Fruit fly (Drosophila melanogaster) whole organism, embryonic: ENCODE data around the gene rictor.

Source experiments
- Adf1 ChIP-seq: fragments of 200-800 bp; sonication (Bioruptor generic); IDR thresholded peaks from 2 replicates; pipeline ENCODE4 v1.3.6; 2022; ENCODE audit warnings: missing biosample characterization, missing genetic modification characterization
- Blimp-1 ChIP-seq: fragments of 200-800 bp; sonication (Bioruptor generic); optimal IDR thresholded peaks from 3 replicates; lab custom pipeline; 2018; ENCODE audit warnings: missing biosample characterization, missing genetic modification characterization, mild to moderate bottlenecking, moderate library complexity, missing genetic modification reagents
- CG10267 ChIP-seq: fragments of 200-800 bp; sonication (Bioruptor generic); optimal IDR thresholded peaks from 2 replicates; lab custom pipeline; 2018; ENCODE audit warnings: missing biosample characterization, mild to moderate bottlenecking, missing genetic modification characterization, moderate library complexity
- CG11093 ChIP-seq: fragments of 200-800 bp; sonication (Bioruptor generic); IDR thresholded peaks from 3 replicates; pipeline ENCODE4 v1.3.6; 2022; ENCODE audit warnings: missing biosample characterization, missing genetic modification characterization
- CG11723 ChIP-seq: fragments of 200-800 bp; sonication (Bioruptor generic); optimal IDR thresholded peaks from 2 replicates; lab custom pipeline; 2017; ENCODE audit warnings: missing biosample characterization, mild to moderate bottlenecking, missing genetic modification characterization
- CG14050 ChIP-seq: fragments of 200-800 bp; sonication (Bioruptor generic); IDR thresholded peaks from 3 replicates; pipeline ENCODE4 v1.3.6; 2022; ENCODE audit warnings: missing biosample characterization, missing genetic modification characterization
- CG15696 ChIP-seq: fragments of 200-800 bp; sonication (Bioruptor generic); optimal IDR thresholded peaks from 2 replicates; lab custom pipeline; 2019; ENCODE audit warnings: missing biosample characterization, mild to moderate bottlenecking, missing genetic modification characterization, moderate library complexity
- CG16813 ChIP-seq: fragments of 200-800 bp; sonication (Bioruptor generic); IDR thresholded peaks from 3 replicates; pipeline ENCODE4 v1.3.6; 2022; ENCODE audit warnings: missing biosample characterization, missing genetic modification characterization; ENCODE audit not compliant: partially characterized antibody
- CG2889 ChIP-seq: fragments of 200-800 bp; sonication (Bioruptor generic); IDR thresholded peaks from 3 replicates; pipeline ENCODE4 v1.3.6; 2022; ENCODE audit warnings: missing biosample characterization, missing genetic modification characterization
- CG3065 ChIP-seq: fragments of 200-800 bp; sonication (Bioruptor generic); optimal IDR thresholded peaks from 2 replicates; lab custom pipeline; 2016; ENCODE audit warnings: missing biosample characterization, missing genetic modification characterization
- CG3281 ChIP-seq: fragments of 200-800 bp; sonication (Bioruptor generic); optimal IDR thresholded peaks from 3 replicates; lab custom pipeline; 2017; ENCODE audit warnings: missing biosample characterization, mild to moderate bottlenecking, missing genetic modification characterization
- CG33213 ChIP-seq: fragments of 200-800 bp; sonication (Bioruptor generic); optimal IDR thresholded peaks from 3 replicates; lab custom pipeline; 2016; ENCODE audit warnings: missing biosample characterization, missing genetic modification characterization
- CG6254 ChIP-seq: fragments of 200-800 bp; sonication (Bioruptor generic); optimal IDR thresholded peaks from 3 replicates; lab custom pipeline; 2017; ENCODE audit warnings: mild to moderate bottlenecking, missing biosample characterization, missing genetic modification reagents, missing genetic modification characterization
- CG6654 ChIP-seq: fragments of 200-800 bp; sonication (Bioruptor generic); optimal IDR thresholded peaks from 2 replicates; lab custom pipeline; 2017; ENCODE audit warnings: missing biosample characterization, mild to moderate bottlenecking, missing genetic modification characterization
- CG6813 ChIP-seq: fragments of 200-800 bp; sonication (Bioruptor generic); optimal IDR thresholded peaks from 2 replicates; lab custom pipeline; 2017; ENCODE audit warnings: missing biosample characterization, missing genetic modification characterization, mild to moderate bottlenecking, moderate library complexity, missing genetic modification reagents
- CG7556 ChIP-seq: fragments of 200-800 bp; sonication (Bioruptor generic); optimal IDR thresholded peaks from 2 replicates; lab custom pipeline; 2017; ENCODE audit warnings: missing biosample characterization, mild to moderate bottlenecking, missing genetic modification characterization
- CG8478 ChIP-seq: fragments of >200 bp; optimal IDR thresholded peaks from 2 replicates; lab custom pipeline; 2018
- CG9437 ChIP-seq: fragments of 200-800 bp; sonication (Bioruptor generic); optimal IDR thresholded peaks from 2 replicates; lab custom pipeline; 2018; ENCODE audit warnings: missing biosample characterization, mild to moderate bottlenecking, missing genetic modification characterization
- CkIIα-i1 ChIP-seq: fragments of 200-800 bp; sonication (Bioruptor generic); IDR thresholded peaks from 2 replicates; pipeline ENCODE4 v1.3.6; 2022; ENCODE audit warnings: missing biosample characterization, missing genetic modification characterization
- D19A ChIP-seq: fragments of 200-800 bp; optimal IDR thresholded peaks from 3 replicates; lab custom pipeline; 2019; ENCODE audit warnings: missing biosample characterization, mild to moderate bottlenecking, missing genetic modification characterization, moderate library complexity
- Eip74EF ChIP-seq, 2 experiments: fragments of 200-800 bp in 1 of 2; fragments of >200 bp in 1 of 2; sonication (Bioruptor generic) in 1 of 2; optimal IDR thresholded peaks; 2 replicates each; lab custom pipeline; 2017 to 2019; ENCODE audit warnings: missing biosample characterization in 2 of 2, missing genetic modification characterization in 2 of 2, mild to moderate bottlenecking in 1 of 2, moderate library complexity in 1 of 2
- Elba2 ChIP-seq: fragments of 200-800 bp; sonication (Bioruptor generic); optimal IDR thresholded peaks from 3 replicates; lab custom pipeline; 2016; ENCODE audit warnings: missing biosample characterization, missing genetic modification characterization
- Hmr ChIP-seq: fragments of 200-800 bp; sonication (Bioruptor generic); optimal IDR thresholded peaks from 3 replicates; lab custom pipeline; 2017; ENCODE audit warnings: mild to moderate bottlenecking, missing biosample characterization, missing genetic modification reagents, missing genetic modification characterization
- Hmx ChIP-seq: fragments of 200-800 bp; sonication (Bioruptor generic); optimal IDR thresholded peaks from 2 replicates; lab custom pipeline; 2016; ENCODE audit warnings: missing biosample characterization, missing genetic modification characterization
- Med ChIP-seq: fragments of 200-800 bp; sonication (Bioruptor generic); peaks from one replicate; lab custom pipeline; 2016; ENCODE audit warnings: missing biosample characterization, missing genetic modification characterization, mild to moderate bottlenecking, inconsistent platforms, moderate library complexity
- Oli ChIP-seq: fragments of 200-800 bp; sonication (Bioruptor generic); optimal IDR thresholded peaks from 2 replicates; lab custom pipeline; 2018; ENCODE audit warnings: missing biosample characterization, mild to moderate bottlenecking, missing genetic modification characterization, moderate library complexity
- Spps ChIP-seq: fragments of 200-800 bp; sonication (Bioruptor generic); optimal IDR thresholded peaks from 2 replicates; lab custom pipeline; 2018; ENCODE audit warnings: missing biosample characterization, mild to moderate bottlenecking, missing genetic modification characterization
- Stat92E ChIP-seq, 3 experiments: fragments of >200 bp in 2 of 3; fragments of 200-800 bp in 1 of 3; sonication (Bioruptor generic) in 1 of 3; optimal IDR thresholded peaks; 2 replicates each; lab custom pipeline; 2017 to 2019; ENCODE audit warnings: missing biosample characterization in 3 of 3, missing genetic modification characterization in 3 of 3, mild to moderate bottlenecking in 1 of 3, moderate library complexity in 1 of 3
- Trl ChIP-seq, 3 experiments: fragments of >200 bp in 2 of 3; fragments of 200-800 bp in 1 of 3; sonication (Bioruptor generic) in 1 of 3; optimal IDR thresholded peaks; 2 replicates in 1 of 3; 3 replicates in 2 of 3; lab custom pipeline; 2016 to 2017; ENCODE audit warnings: missing biosample characterization in 1 of 3, missing genetic modification characterization in 1 of 3
- Xbp1 ChIP-seq: fragments of 200-800 bp; sonication (Bioruptor generic); optimal IDR thresholded peaks from 3 replicates; lab custom pipeline; 2016; ENCODE audit warnings: missing biosample characterization, mild to moderate bottlenecking, missing genetic modification characterization
- bigmax ChIP-seq: fragments of 200-800 bp; sonication (Bioruptor generic); optimal IDR thresholded peaks from 2 replicates; lab custom pipeline; 2018; ENCODE audit warnings: missing biosample characterization, mild to moderate bottlenecking, missing genetic modification characterization
- chinmo ChIP-seq: fragments of 200-800 bp; sonication (Bioruptor generic); IDR thresholded peaks from 4 replicates; pipeline ENCODE4 v1.3.6; 2022; ENCODE audit warnings: missing biosample characterization, missing genetic modification characterization; ENCODE audit not compliant: partially characterized antibody
- crol ChIP-seq: fragments of 200-800 bp; sonication (Bioruptor generic); IDR thresholded peaks from 2 replicates; pipeline ENCODE4 v1.3.6; 2022; ENCODE audit warnings: missing biosample characterization, missing genetic modification characterization
- dmrt11E ChIP-seq: fragments of 200-800 bp; sonication (Bioruptor generic); optimal IDR thresholded peaks from 3 replicates; lab custom pipeline; 2018; ENCODE audit warnings: missing biosample characterization, mild to moderate bottlenecking, missing genetic modification characterization, moderate library complexity
- exex ChIP-seq: fragments of 200-800 bp; sonication (Bioruptor generic); optimal IDR thresholded peaks from 4 replicates; lab custom pipeline; 2018; ENCODE audit warnings: missing biosample characterization, mild to moderate bottlenecking, missing genetic modification characterization, moderate library complexity
- ftz-f1 ChIP-seq: fragments of 200-800 bp; sonication (Bioruptor generic); optimal IDR thresholded peaks from 2 replicates; lab custom pipeline; 2016; ENCODE audit warnings: missing biosample characterization, missing genetic modification characterization
- gem ChIP-seq: fragments of 200-800 bp; sonication (Bioruptor generic); optimal IDR thresholded peaks from 2 replicates; lab custom pipeline; 2019; ENCODE audit warnings: missing biosample characterization, mild to moderate bottlenecking, missing genetic modification characterization, moderate library complexity
- hb ChIP-seq: fragments of 200-800 bp; sonication (Bioruptor generic); IDR thresholded peaks from 3 replicates; pipeline ENCODE4 v1.3.6; 2022; ENCODE audit warnings: missing biosample characterization, missing genetic modification characterization; ENCODE audit not compliant: partially characterized antibody
- maf-S ChIP-seq: fragments of 200-800 bp; sonication (Bioruptor generic); optimal IDR thresholded peaks from 2 replicates; lab custom pipeline; 2016; ENCODE audit warnings: missing biosample characterization, missing genetic modification characterization
- mirr ChIP-seq: fragments of 200-800 bp; sonication (Bioruptor generic); optimal IDR thresholded peaks from 3 replicates; lab custom pipeline; 2018; ENCODE audit warnings: missing biosample characterization, mild to moderate bottlenecking, missing genetic modification characterization
- scrt ChIP-seq: fragments of 200-800 bp; sonication (Bioruptor generic); optimal IDR thresholded peaks from 2 replicates; lab custom pipeline; 2018; ENCODE audit warnings: missing biosample characterization, mild to moderate bottlenecking, missing genetic modification characterization, moderate library complexity
- slbo ChIP-seq: fragments of 200-800 bp; sonication (Bioruptor generic); IDR thresholded peaks from 2 replicates; pipeline ENCODE4 v1.3.6; 2022; ENCODE audit warnings: missing biosample characterization, missing genetic modification characterization
- slou ChIP-seq: fragments of 200-800 bp; sonication (Bioruptor generic); optimal IDR thresholded peaks from 3 replicates; lab custom pipeline; 2016; ENCODE audit warnings: missing biosample characterization, missing genetic modification characterization
- sob ChIP-seq: fragments of 200-800 bp; sonication (Bioruptor generic); IDR thresholded peaks from 2 replicates; pipeline ENCODE4 v1.3.6; 2022; ENCODE audit warnings: missing biosample characterization, missing genetic modification characterization
- sug ChIP-seq: fragments of 200-800 bp; optimal IDR thresholded peaks from 2 replicates; lab custom pipeline; 2019; ENCODE audit warnings: missing biosample characterization, mild to moderate bottlenecking, missing genetic modification characterization, moderate library complexity
- tio ChIP-seq: fragments of 200-800 bp; sonication (Bioruptor generic); optimal IDR thresholded peaks from 2 replicates; lab custom pipeline; 2017; ENCODE audit warnings: missing biosample characterization, missing genetic modification characterization, inconsistent platforms
- tna ChIP-seq: fragments of 200-800 bp; sonication (Bioruptor generic); IDR thresholded peaks from 2 replicates; pipeline ENCODE4 v1.3.6; 2022; ENCODE audit warnings: missing biosample characterization, missing genetic modification characterization; ENCODE audit not compliant: partially characterized antibody
- usp ChIP-seq: fragments of >200 bp; optimal IDR thresholded peaks from 2 replicates; lab custom pipeline; 2017; ENCODE audit warnings: missing biosample characterization, missing genetic modification characterization

Gene rictor

DNA sequence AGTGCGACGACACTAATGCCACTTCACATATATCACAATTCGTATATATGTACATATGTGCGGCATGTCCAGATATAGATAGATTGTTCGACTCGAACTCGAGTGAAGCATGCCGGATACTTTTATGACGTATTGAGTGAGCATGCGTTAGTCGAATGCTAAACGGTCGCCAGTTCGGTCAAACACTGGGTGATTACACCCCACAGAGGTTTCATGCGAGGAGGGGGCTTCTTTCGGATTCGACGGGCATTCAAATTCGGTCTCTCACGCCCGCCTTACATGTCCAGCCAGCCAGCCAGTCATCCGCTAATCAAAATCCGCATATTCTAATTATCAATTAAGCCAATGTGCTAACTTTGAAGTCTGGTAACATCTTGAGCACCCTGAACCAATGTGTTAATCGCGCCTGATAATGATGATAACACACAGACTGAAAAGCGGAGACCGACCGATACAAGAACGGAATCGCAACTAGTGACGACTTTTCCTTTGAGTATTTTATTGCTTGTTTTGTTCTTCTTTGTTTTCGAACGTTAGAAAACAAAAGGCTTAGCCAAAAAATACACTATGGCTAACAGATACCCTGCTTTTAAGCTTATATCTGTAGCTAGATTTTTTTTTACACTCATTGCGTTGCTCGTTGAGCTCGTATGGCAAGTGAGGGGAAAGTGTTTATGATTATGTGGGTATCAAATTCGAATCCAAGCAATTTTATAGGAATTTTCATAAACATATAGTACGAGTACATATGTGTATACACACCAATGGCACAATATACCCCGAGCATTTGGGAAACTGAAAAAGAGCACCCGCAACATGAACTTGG lies 31.0 kb upstream of the rictor start (continued):
- TF ChIP-seq slou (no peak), CkIIα-i1 (no peak), Trl (optimal IDR thresholded peaks at IDR 0.05; lab: Kevin White, UChicago) (no peak), Trl (GFP tag; optimal IDR thresholded peaks at IDR 0.05; lab: Kevin White, UChicago) (no peak), CG3281 (GFP tag; lab: Kevin White, UChicago) (peak; percentile 25), tio (GFP tag; lab: Kevin White, UChicago) (no peak), CG10267 (tag; lab: Kevin White, UChicago) (no peak), CG11093 (GFP tag; lab: Robert Waterston, UW) (no peak), gem (tag; lab: Kevin White, UChicago) (peak; percentile 22), Oli (tag; lab: Kevin White, UChicago) (no peak), Hmx (GFP tag; lab: Kevin White, UChicago) (no peak), Hmr (GFP tag; lab: Kevin White, UChicago) (no peak), CG7556 (no peak), usp (GFP tag; lab: Kevin White, UChicago) (no peak), D19A (peak; percentile 42), Stat92E (GFP tag; optimal IDR thresholded peaks at IDR 0.05; lab: Kevin White, UChicago) (no peak), CG6654 (GFP tag; lab: Kevin White, UChicago) (no peak), Eip74EF (GFP tag; optimal IDR thresholded peaks at IDR 0.05; lab: Kevin White, UChicago) (no peak), Spps (tag; lab: Kevin White, UChicago) (no peak), Xbp1 (no peak), sob (GFP tag; lab: Robert Waterston, UW) (no peak), CG16813 (GFP tag; lab: Robert Waterston, UW) (0 out of 3 replicates have a peak, but pooled peaks have one; percentile 18), CG9437 (GFP tag; lab: Kevin White, UChicago) (no peak), CG11723 (GFP tag; lab: Kevin White, UChicago) (no peak), mirr (peak; percentile 42), CG2889 (GFP tag; lab: Robert Waterston, UW) (no peak), chinmo (GFP tag; lab: Robert Waterston, UW) (0 out of 4 replicates have a peak, but pooled peaks have one; percentile 31), maf-S (GFP tag; lab: Kevin White, UChicago) (no peak), slbo (peak; percentile 14; the same call in 1 of the 2 replicates), hb (no peak), scrt (GFP tag; lab: Kevin White, UChicago) (no peak), Adf1 (GFP tag; lab: Robert Waterston, UW) (no peak), bigmax (no peak), CG14050 (GFP tag; lab: Robert Waterston, UW) (no peak), ftz-f1 (GFP tag; lab: Kevin White, UChicago) (no peak), CG33213 (no peak), tna (GFP tag; lab: Robert Waterston, UW) (no peak), Med (GFP tag; lab: Kevin White, UChicago) (peak; percentile 73), Elba2 (GFP tag; lab: Kevin White, UChicago) (no peak), exex (peak; percentile 71), Blimp-1 (GFP tag; lab: Kevin White, UChicago) (no peak), CG8478 (lab: Kevin White, UChicago) (no peak), CG3065 (no peak), CG15696 (tag; lab: Kevin White, UChicago) (no peak), sug (tag; lab: Kevin White, UChicago) (peak; percentile 75), dmrt11E (tag; lab: Kevin White, UChicago) (no peak), crol (GFP tag; lab: Robert Waterston, UW) (no peak), CG6254 (GFP tag; lab: Kevin White, UChicago) (no peak), CG6813 (GFP tag; lab: Kevin White, UChicago) (no peak)
